Fruit fly (Drosophila melanogaster): ENCODE measurements around the gene Bdbt.

Bdbt gene

DNA sequence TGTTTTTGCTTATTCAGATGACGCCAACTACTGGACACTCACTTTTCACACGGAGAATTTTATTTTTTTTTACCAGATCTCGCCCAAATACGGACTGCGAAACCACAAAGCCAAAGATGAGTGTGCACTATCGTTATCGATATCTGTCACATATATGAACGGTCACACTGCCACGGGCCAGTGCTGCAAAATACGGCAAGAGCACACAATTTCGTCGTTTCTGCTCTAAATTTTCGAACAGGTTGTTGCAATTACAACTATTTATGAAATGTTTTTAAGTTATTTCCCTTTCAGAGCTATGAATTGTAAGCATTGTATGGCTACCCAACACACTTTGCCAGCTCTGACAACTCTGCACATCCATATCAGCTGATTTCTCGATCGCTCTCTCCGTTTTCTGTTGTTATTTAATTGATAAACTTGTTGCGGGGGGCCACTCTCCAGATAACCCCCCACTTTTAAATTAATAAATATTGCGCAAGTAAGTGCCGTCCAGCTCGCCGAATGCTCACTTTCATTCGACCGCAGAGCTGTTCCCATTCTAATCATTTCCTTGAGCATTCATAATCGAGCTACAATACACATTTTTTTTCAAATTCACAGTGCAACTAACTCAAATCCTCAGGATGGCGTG lies 8.8 kb upstream of the Bdbt start, which contains the start of the genes slmb and CG5793 (continued):
- TF ChIP-seq mld (GFP tag; IDR thresholded peaks at IDR 0.05; ENCODE audit: partially characterized antibody) = no peak
- TF ChIP-seq CG14050 (GFP tag; IDR thresholded peaks at IDR 0.05) = no peak
- peak; percentile 24 for TF ChIP-seq CG3065 (GFP tag; optimal IDR thresholded peaks at IDR 0.05)
- no peak for TF ChIP-seq sim (GFP tag; IDR thresholded peaks at IDR 0.05)
- peak; percentile 81 for TF ChIP-seq HmgZ (tag; optimal IDR thresholded peaks at IDR 0.05)
- no peak for TF ChIP-seq odd (GFP tag; optimal IDR thresholded peaks at IDR 0.05)
- TF ChIP-seq CG2875 (GFP tag; optimal IDR thresholded peaks at IDR 0.05) = no peak
- peak; percentile 46; the same call in 1 of the 2 replicates for TF ChIP-seq CG14441 (GFP tag; IDR thresholded peaks at IDR 0.05)
- no peak for TF ChIP-seq CG15073 (GFP tag; optimal IDR thresholded peaks at IDR 0.05)
- no peak for TF ChIP-seq Nf-YB (GFP tag; optimal IDR thresholded peaks at IDR 0.05)

DNA sequence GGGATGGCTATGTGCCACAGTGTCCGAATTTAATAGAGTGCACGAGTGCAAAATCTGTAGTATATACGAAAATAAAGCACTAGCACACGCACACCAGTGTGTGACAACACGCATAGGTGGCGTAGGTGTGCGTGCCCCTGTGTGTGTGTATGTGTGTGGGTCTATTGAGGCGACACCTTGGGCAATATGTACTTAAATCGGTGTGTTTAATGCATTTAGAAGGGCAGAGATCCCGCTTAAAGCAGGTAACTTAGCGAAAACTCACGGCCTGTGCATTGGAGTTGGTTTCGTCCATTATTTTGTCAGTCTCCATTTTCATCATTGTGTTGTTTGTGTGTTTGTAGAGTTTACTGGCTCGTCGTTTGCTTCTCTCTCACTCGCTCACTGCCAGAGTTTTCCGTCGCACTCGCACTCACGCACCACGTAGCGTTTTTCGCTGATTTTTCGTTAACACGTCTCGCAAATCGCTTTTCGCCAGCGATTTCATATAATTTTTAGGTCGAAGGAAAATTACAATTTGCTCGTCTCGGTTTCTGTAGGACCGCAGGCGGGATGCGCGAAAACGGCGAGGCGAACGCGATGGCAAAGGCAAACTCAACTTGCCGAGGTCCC lies 8.1 kb upstream of the Bdbt start:
- TF ChIP-seq CG18599 (GFP tag; optimal IDR thresholded peaks at IDR 0.05) = no peak
- no peak for TF ChIP-seq CG17361 (GFP tag; IDR thresholded peaks at IDR 0.05)
- no peak for TF ChIP-seq lab (GFP tag; optimal IDR thresholded peaks at IDR 0.05)
- no peak for TF ChIP-seq unc-4 (GFP tag; IDR thresholded peaks at IDR 0.05; ENCODE audit: partially characterized antibody)
- no peak for TF ChIP-seq pros (GFP tag; optimal IDR thresholded peaks at IDR 0.05)
- TF ChIP-seq CG8478 (optimal IDR thresholded peaks at IDR 0.05) = peak; percentile 92
- TF ChIP-seq cg (GFP tag; optimal IDR thresholded peaks at IDR 0.05) = peak; percentile 97
- TF ChIP-seq CTCF (GFP tag; optimal IDR thresholded peaks at IDR 0.05) = peak; percentile 73
- TF ChIP-seq chm (GFP tag; IDR thresholded peaks at IDR 0.05) = 0 out of 2 replicates have a peak, but pooled peaks have one; percentile 34
- TF ChIP-seq Nf-YA (GFP tag; IDR thresholded peaks at IDR 0.05) = 0 out of 2 replicates have a peak, but pooled peaks have one; percentile 6
- no peak for TF ChIP-seq nmo (GFP tag; optimal IDR thresholded peaks at IDR 0.05)
- TF ChIP-seq chinmo (GFP tag; IDR thresholded peaks at IDR 0.05; ENCODE audit: partially characterized antibody) = 0 out of 4 replicates have a peak, but pooled peaks have one; percentile 34
- TF ChIP-seq Meics (GFP tag; optimal IDR thresholded peaks at IDR 0.05) = no peak
- TF ChIP-seq Lhr (GFP tag; optimal IDR thresholded peaks at IDR 0.05) = no peak
- TF ChIP-seq CG8924 (tag; optimal IDR thresholded peaks at IDR 0.05) = no peak
- no peak for TF ChIP-seq Doc2 (GFP tag; IDR thresholded peaks at IDR 0.05)
- TF ChIP-seq CG1832 (GFP tag; optimal IDR thresholded peaks at IDR 0.05) = peak; percentile 72
- no peak for TF ChIP-seq CG3065 (GFP tag; optimal IDR thresholded peaks at IDR 0.05)
- no peak for TF ChIP-seq Chrac-16 (GFP tag; optimal IDR thresholded peaks at IDR 0.05)
- no peak for TF ChIP-seq CG6765 (GFP tag; optimal IDR thresholded peaks at IDR 0.05)
- peak; percentile 35 for TF ChIP-seq sens (GFP tag)
- TF ChIP-seq CG9876 (GFP tag; optimal IDR thresholded peaks at IDR 0.05) = no peak
- peak in 1 of 2 experiments; percentile 3 for TF ChIP-seq Eip74EF (GFP tag; optimal IDR thresholded peaks at IDR 0.05)
- 0 out of 3 replicates have a peak, but pooled peaks have one; percentile 26 for TF ChIP-seq sr (GFP tag; IDR thresholded peaks at IDR 0.05)
- TF ChIP-seq aop (GFP tag; IDR thresholded peaks at IDR 0.05) = no peak
- TF ChIP-seq CG12219 (GFP tag; optimal IDR thresholded peaks at IDR 0.05) = no peak
- no peak for TF ChIP-seq Dek (tag; optimal IDR thresholded peaks at IDR 0.05)
- TF ChIP-seq gem (tag; optimal IDR thresholded peaks at IDR 0.05) = no peak
- no peak for TF ChIP-seq Taf1 (GFP tag; IDR thresholded peaks at IDR 0.05)
- TF ChIP-seq sd (tag; optimal IDR thresholded peaks at IDR 0.05) = no peak
- no peak for TF ChIP-seq CG13287 (GFP tag; IDR thresholded peaks at IDR 0.05; ENCODE audit: partially characterized antibody)
- no peak for TF ChIP-seq al (GFP tag; IDR thresholded peaks at IDR 0.05)
- no peak for TF ChIP-seq CG4820 (GFP tag; optimal IDR thresholded peaks at IDR 0.05)
- peak; percentile 18; the same call in 1 of the 2 replicates for TF ChIP-seq NFAT (GFP tag; IDR thresholded peaks at IDR 0.05)
- no peak for TF ChIP-seq CG4707 (GFP tag; optimal IDR thresholded peaks at IDR 0.05)
- TF ChIP-seq CG31224 (GFP tag; IDR thresholded peaks at IDR 0.05) = no peak
- no peak for TF ChIP-seq knrl (GFP tag; IDR thresholded peaks at IDR 0.05; ENCODE audit: partially characterized antibody)
- peak; percentile 19 for TF ChIP-seq nom (GFP tag; optimal IDR thresholded peaks at IDR 0.05)
- TF ChIP-seq B-H2 (GFP tag; optimal IDR thresholded peaks at IDR 0.05) = no peak
